Worm (Caenorhabditis elegans) whole organism, L2 larva: ENCODE results near the gene C33H5.1.
A peak's percentile ranks its signal among the peaks of the same experiment; 100 is the strongest.

Experiments used
- C34F6.9 ChIP-seq: fragments of 150-350 bp; optimal IDR thresholded peaks from 2 replicates; lab custom pipeline; 2014; ENCODE audit warnings: missing biosample characterization, missing genetic modification characterization
- F13H6.1 ChIP-seq: sonication (generic microtip); optimal IDR thresholded peaks from 2 replicates; lab custom pipeline; 2016; ENCODE audit warnings: missing genetic modification characterization, missing compliant biosample characterization
- R02D3.7 ChIP-seq: fragments of 150-350 bp; optimal IDR thresholded peaks from 2 replicates; lab custom pipeline; 2014; ENCODE audit warnings: missing biosample characterization, missing genetic modification characterization
- Y55F3AM.14 ChIP-seq: fragments of 200-800 bp; sonication (Bioruptor generic); optimal IDR thresholded peaks from 2 replicates; lab custom pipeline; 2018; ENCODE audit warnings: mild to moderate bottlenecking, missing genetic modification characterization, missing compliant biosample characterization
- alr-1 ChIP-seq: fragments of 150-350 bp; optimal IDR thresholded peaks from 2 replicates; lab custom pipeline; 2014; ENCODE audit warnings: missing biosample characterization, missing genetic modification characterization
- aly-2 ChIP-seq: fragments of 150-350 bp; optimal IDR thresholded peaks from 2 replicates; lab custom pipeline; 2014; ENCODE audit warnings: missing biosample characterization, missing genetic modification characterization
- blmp-1 ChIP-seq: sonication (generic microtip); optimal IDR thresholded peaks from 2 replicates; lab custom pipeline; 2017; ENCODE audit warnings: missing genetic modification characterization, mild to moderate bottlenecking, missing compliant biosample characterization, antibody characterized with exemption, moderate library complexity; ENCODE audit not compliant: insufficient read depth
- ceh-82 ChIP-seq: fragments of 150-350 bp; optimal IDR thresholded peaks from 2 replicates; lab custom pipeline; 2014; ENCODE audit warnings: missing biosample characterization, missing genetic modification characterization
- elt-3 ChIP-seq: sonication (generic microtip); optimal IDR thresholded peaks from 2 replicates; lab custom pipeline; 2017; ENCODE audit warnings: missing biosample characterization, missing genetic modification characterization
- fos-1 ChIP-seq: fragments of 150-350 bp; optimal IDR thresholded peaks from 2 replicates; lab custom pipeline; 2014; ENCODE audit warnings: missing biosample characterization, missing genetic modification characterization
- gmeb-1 ChIP-seq: fragments of 150-350 bp; optimal IDR thresholded peaks from 2 replicates; lab custom pipeline; 2014; ENCODE audit warnings: missing biosample characterization, missing genetic modification characterization
- lin-13 ChIP-seq: fragments of 150-350 bp; optimal IDR thresholded peaks from 2 replicates; lab custom pipeline; 2014; ENCODE audit warnings: missing biosample characterization, missing genetic modification reagents, missing genetic modification characterization
- lin-39 ChIP-seq: fragments of 150-350 bp; optimal IDR thresholded peaks from 2 replicates; lab custom pipeline; 2014; ENCODE audit warnings: missing biosample characterization, missing genetic modification reagents, missing genetic modification characterization
- mab-5 ChIP-seq: fragments of 150-350 bp; optimal IDR thresholded peaks from 2 replicates; lab custom pipeline; 2014; ENCODE audit warnings: missing biosample characterization, missing genetic modification characterization
- mbf-1 ChIP-seq: sonication (generic microtip); optimal IDR thresholded peaks from 2 replicates; lab custom pipeline; 2017; ENCODE audit warnings: missing biosample characterization, missing genetic modification characterization
- mdl-1 ChIP-seq, 2 experiments: fragments of 150-350 bp in 1 of 2; sonication (generic microtip) in 1 of 2; optimal IDR thresholded peaks; 2 replicates each; lab custom pipeline; 2017; ENCODE audit warnings: missing biosample characterization in 2 of 2, missing genetic modification characterization in 2 of 2
- nhr-11 ChIP-seq: fragments of 150-350 bp; optimal IDR thresholded peaks from 2 replicates; lab custom pipeline; 2014; ENCODE audit warnings: missing biosample characterization, missing genetic modification characterization
- nhr-129 ChIP-seq: fragments of 150-350 bp; optimal IDR thresholded peaks from 2 replicates; lab custom pipeline; 2014; ENCODE audit warnings: missing biosample characterization, missing genetic modification characterization
- nhr-21 ChIP-seq: fragments of 150-350 bp; optimal IDR thresholded peaks from 2 replicates; lab custom pipeline; 2014; ENCODE audit warnings: missing biosample characterization, missing genetic modification characterization
- nhr-23 ChIP-seq: fragments of 150-350 bp; optimal IDR thresholded peaks from 2 replicates; lab custom pipeline; 2014; ENCODE audit warnings: missing biosample characterization, missing genetic modification reagents, missing genetic modification characterization
- nhr-25 ChIP-seq: fragments of 150-350 bp; sonication (generic microtip); optimal IDR thresholded peaks from 3 replicates; lab custom pipeline; 2014; ENCODE audit warnings: missing biosample characterization, missing genetic modification characterization
- nhr-6 ChIP-seq: fragments of 150-350 bp; optimal IDR thresholded peaks from 2 replicates; lab custom pipeline; 2014; ENCODE audit warnings: missing biosample characterization, missing genetic modification characterization
- peb-1 ChIP-seq: fragments of 150-350 bp; optimal IDR thresholded peaks from 2 replicates; lab custom pipeline; 2014; ENCODE audit warnings: missing biosample characterization, missing genetic modification characterization
- unc-39 ChIP-seq: fragments of 150-350 bp; optimal IDR thresholded peaks from 2 replicates; lab custom pipeline; 2014; ENCODE audit warnings: missing biosample characterization, missing genetic modification characterization
- unc-55 ChIP-seq: fragments of 150-350 bp; sonication (generic microtip); optimal IDR thresholded peaks from 3 replicates; lab custom pipeline; 2014; ENCODE audit warnings: missing biosample characterization, missing genetic modification reagents, missing genetic modification characterization
- unc-62 ChIP-seq: fragments of 150-350 bp; optimal IDR thresholded peaks from 2 replicates; lab custom pipeline; 2014; ENCODE audit warnings: missing biosample characterization, missing genetic modification reagents, missing genetic modification characterization
- zag-1 ChIP-seq: fragments of 150-350 bp; optimal IDR thresholded peaks from 2 replicates; lab custom pipeline; 2014; ENCODE audit warnings: missing biosample characterization, missing genetic modification characterization
- ztf-4 ChIP-seq: fragments of 150-350 bp; optimal IDR thresholded peaks from 2 replicates; lab custom pipeline; 2014; ENCODE audit warnings: missing biosample characterization, missing genetic modification characterization

C33H5.1 gene

ce11 chrIV:7845585-7845984 lies 36.9 kb downstream of the C33H5.1 start (continued):
- TF ChIP-seq nhr-6 (no peak), unc-62 (GFP tag; lab: Kevin White, UChicago) (no peak), fos-1 (tag; lab: Kevin White, UChicago) (peak; percentile 66), nhr-23 (peak; percentile 6), ceh-82 (tag; lab: Kevin White, UChicago) (no peak), C34F6.9 (tag; lab: Kevin White, UChicago) (peak; percentile 85), nhr-21 (tag; lab: Kevin White, UChicago) (peak; percentile 49), zag-1 (tag; lab: Kevin White, UChicago) (peak; percentile 84), F13H6.1 (peak; percentile 91), lin-39 (peak; percentile 32), mab-5 (tag; lab: Kevin White, UChicago) (no peak)

- TF ChIP-seq lin-39, result no peak
- no peak for TF ChIP-seq R02D3.7 (tag; lab: Kevin White, UChicago)
- TF ChIP-seq nhr-6, result no peak
- TF ChIP-seq unc-55 (GFP tag; lab: Kevin White, UChicago), result peak; percentile 14
Observed at ce11 chrIV:7846386-7846785, 37.7 kb downstream of the C33H5.1 start, which contains the start of gene C06A6.2. TSS of gene C06A6.2 (plus strand) at chrIV:7846622.

DNA sequence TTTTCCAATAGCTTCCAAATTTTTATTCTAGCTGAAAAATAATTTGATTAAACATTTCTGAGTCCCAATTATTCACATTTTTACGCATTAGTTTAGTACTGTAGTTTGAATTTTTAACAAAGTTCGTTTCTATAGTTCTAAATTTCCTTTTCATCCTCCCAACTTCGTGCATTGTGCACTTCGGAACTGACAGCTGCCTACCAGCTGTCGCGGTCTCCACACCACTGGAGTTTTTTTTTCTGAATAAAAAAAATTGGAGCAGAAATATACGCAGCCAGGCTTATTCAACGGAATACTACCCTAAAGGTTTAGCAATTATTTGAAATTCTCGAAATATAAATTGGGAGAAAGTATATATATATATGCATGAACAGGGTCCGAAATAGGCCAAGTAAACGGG lies 40.5 kb downstream of the C33H5.1 start:
- no peak for TF ChIP-seq ceh-82 (tag; lab: Kevin White, UChicago)
- no peak for TF ChIP-seq nhr-25
- no peak for TF ChIP-seq nhr-129 (tag; lab: Kevin White, UChicago)
- no peak for TF ChIP-seq alr-1 (tag; lab: Kevin White, UChicago)
- TF ChIP-seq Y55F3AM.14 (GFP tag; lab: Kevin White, UChicago), result no peak
- no peak for TF ChIP-seq mdl-1 (tag; optimal IDR thresholded peaks at IDR 0.05; lab: Kevin White, UChicago)

DNA sequence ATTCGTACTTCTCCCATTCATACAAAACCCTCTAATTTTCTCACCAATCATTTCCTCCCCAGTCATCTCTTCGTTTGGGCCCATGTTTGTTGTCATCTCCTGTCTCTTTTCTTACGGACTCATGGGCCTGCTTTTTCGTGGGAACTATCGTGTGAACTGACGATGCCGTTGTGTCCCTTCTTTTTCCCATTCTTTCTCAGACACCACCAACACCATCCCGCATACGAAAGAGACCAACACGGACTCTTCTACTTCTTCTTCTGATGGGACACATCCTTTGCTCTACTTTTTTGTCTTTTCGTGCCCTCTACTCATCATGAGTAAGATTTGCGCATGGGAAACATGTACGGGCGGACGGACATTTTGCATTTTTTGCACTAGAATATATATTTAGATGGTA lies 41.6 kb downstream of the C33H5.1 start:
- TF ChIP-seq peb-1 (tag; lab: Kevin White, UChicago) (no peak), mdl-1 (tag; optimal IDR thresholded peaks at IDR 0.05; lab: Kevin White, UChicago) (no peak), aly-2 (tag; lab: Kevin White, UChicago) (no peak), gmeb-1 (tag; lab: Kevin White, UChicago) (no peak), unc-39 (no peak), fos-1 (tag; lab: Kevin White, UChicago) (no peak), ztf-4 (tag; lab: Kevin White, UChicago) (no peak), mbf-1 (no peak), elt-3 (tag; lab: Kevin White, UChicago) (no peak), lin-13 (GFP tag; lab: Kevin White, UChicago) (no peak)

ce11 chrIV:7851291-7851690 lies 42.6 kb downstream of the C33H5.1 start:
- no peak for TF ChIP-seq blmp-1 (tag; lab: Kevin White, UChicago)
- no peak for TF ChIP-seq nhr-11
